Worm (Caenorhabditis elegans) whole organism, midembryonic: ENCODE results near the gene sri-42.
A peak's percentile ranks its signal among the peaks of the same experiment; 100 is the strongest.

Experiments used
- T22C8.4 ChIP-seq: fragments of 200-800 bp; sonication (Bioruptor generic); IDR thresholded peaks from 2 replicates; pipeline ENCODE4 v1.3.6; 2022; ENCODE audit warnings: missing genetic modification characterization, missing compliant biosample characterization
- cog-1 ChIP-seq: sonication (generic microtip); optimal IDR thresholded peaks from 2 replicates; lab custom pipeline; 2016; ENCODE audit warnings: missing genetic modification characterization, missing compliant biosample characterization
- flt-1 ChIP-seq: fragments of 200-800 bp; sonication (Bioruptor generic); IDR thresholded peaks from 2 replicates; pipeline ENCODE4 v1.3.6; 2022; ENCODE audit warnings: missing genetic modification characterization, missing compliant biosample characterization
- klf-2 ChIP-seq: fragments of 200-800 bp; sonication (Bioruptor generic); conservative IDR thresholded peaks from 2 replicates; pipeline ENCODE4 v1.3.6; 2022; ENCODE audit warnings: missing genetic modification reagents, missing genetic modification characterization, missing compliant biosample characterization
- med-1 ChIP-seq: sonication (generic microtip); optimal IDR thresholded peaks from 2 replicates; lab custom pipeline; 2017; ENCODE audit warnings: missing genetic modification characterization, mild to moderate bottlenecking, missing compliant biosample characterization, antibody characterized with exemption, missing genetic modification reagents; ENCODE audit not compliant: insufficient read depth
- ref-1 ChIP-seq: fragments of 200-800 bp; sonication (Bioruptor generic); conservative IDR thresholded peaks from 2 replicates; pipeline ENCODE4 v1.3.6; 2022; ENCODE audit warnings: missing genetic modification reagents, missing genetic modification characterization, missing compliant biosample characterization
- tab-1 ChIP-seq: fragments of 200-800 bp; sonication (Bioruptor generic); IDR thresholded peaks from 2 replicates; pipeline ENCODE4 v1.3.6; 2022; ENCODE audit warnings: missing genetic modification characterization, missing compliant biosample characterization
- ztf-23 ChIP-seq: fragments of 200-800 bp; sonication (Bioruptor generic); IDR thresholded peaks from 2 replicates; pipeline ENCODE4 v1.3.6; 2022; ENCODE audit warnings: missing genetic modification reagents, missing genetic modification characterization, missing compliant biosample characterization
- ztf-29 ChIP-seq: fragments of 200-800 bp; sonication (Bioruptor generic); IDR thresholded peaks from 2 replicates; pipeline ENCODE4 v1.3.6; 2022; ENCODE audit warnings: missing genetic modification reagents, missing genetic modification characterization, missing compliant biosample characterization

sri-42 gene

ce11 chrII:3108101-3108500 lies 34.7 kb downstream of the sri-42 start:
- 0 out of 2 replicates have a peak, but pooled peaks have one; percentile 47 for TF ChIP-seq tab-1 (GFP tag; lab: Robert Waterston, UW)
- no peak for TF ChIP-seq ref-1
- TF ChIP-seq med-1: no peak
- TF ChIP-seq flt-1 (GFP tag; lab: Robert Waterston, UW): no peak
- TF ChIP-seq T22C8.4 (GFP tag; lab: Robert Waterston, UW): no peak

- no peak for TF ChIP-seq T22C8.4 (GFP tag; lab: Robert Waterston, UW)
- TF ChIP-seq klf-2 (GFP tag; lab: Robert Waterston, UW): no peak
- TF ChIP-seq med-1: no peak
Observed at ce11 chrII:3105765-3106164, 37.0 kb downstream of the sri-42 start, which contains the start of gene clec-122. clec-122 (plus strand) TSS chrII:3106065.

- no peak for TF ChIP-seq T22C8.4 (GFP tag; lab: Robert Waterston, UW)
- no peak for TF ChIP-seq med-1
- no peak for TF ChIP-seq ztf-23 (GFP tag; lab: Robert Waterston, UW)
- no peak for TF ChIP-seq ztf-29 (GFP tag; lab: Robert Waterston, UW)
Observed at ce11 chrII:3102018-3102417, 40.7 kb downstream of the sri-42 start, which contains the start of gene clec-121. clec-121 (plus strand) TSS chrII:3102318.

ce11 chrII:3100546-3100945 lies 42.2 kb downstream of the sri-42 start, which contains the start of gene srg-24:
srg-24 (minus strand) TSS chrII:3100646.
- TF ChIP-seq med-1 (no peak), cog-1 (tag; lab: Kevin White, UChicago) (no peak), T22C8.4 (GFP tag; lab: Robert Waterston, UW) (no peak), ztf-23 (GFP tag; lab: Robert Waterston, UW) (no peak), ztf-29 (GFP tag; lab: Robert Waterston, UW) (no peak), ref-1 (no peak), klf-2 (GFP tag; lab: Robert Waterston, UW) (no peak), tab-1 (GFP tag; lab: Robert Waterston, UW) (no peak), flt-1 (GFP tag; lab: Robert Waterston, UW) (no peak)

ce11 chrII:3096857-3097256 lies 45.9 kb downstream of the sri-42 start, which contains the start of gene Y25C1A.14:
Y25C1A.14 (minus strand) TSS chrII:3096957.
- no peak for TF ChIP-seq T22C8.4 (GFP tag; lab: Robert Waterston, UW)
- no peak for TF ChIP-seq ztf-29 (GFP tag; lab: Robert Waterston, UW)
- no peak for TF ChIP-seq klf-2 (GFP tag; lab: Robert Waterston, UW)
- no peak for TF ChIP-seq ztf-23 (GFP tag; lab: Robert Waterston, UW)
- TF ChIP-seq med-1: no peak

ce11 chrII:3096060-3096459 lies 46.7 kb downstream of the sri-42 start, which contains the start of gene srg-23:
srg-23 (minus strand) TSS chrII:3096160.
- TF ChIP-seq ref-1 (no peak), T22C8.4 (GFP tag; lab: Robert Waterston, UW) (no peak), klf-2 (GFP tag; lab: Robert Waterston, UW) (no peak), ztf-23 (GFP tag; lab: Robert Waterston, UW) (no peak), cog-1 (tag; lab: Kevin White, UChicago) (no peak), flt-1 (GFP tag; lab: Robert Waterston, UW) (no peak), med-1 (no peak), tab-1 (GFP tag; lab: Robert Waterston, UW) (no peak), ztf-29 (GFP tag; lab: Robert Waterston, UW) (no peak)

ce11 chrII:3093352-3093751 lies 49.4 kb downstream of the sri-42 start, which contains the start of gene srg-22:
srg-22 (minus strand) TSS chrII:3093452.
- TF ChIP-seq tab-1 (GFP tag; lab: Robert Waterston, UW) (no peak), ref-1 (no peak), ztf-23 (GFP tag; lab: Robert Waterston, UW) (no peak), T22C8.4 (GFP tag; lab: Robert Waterston, UW) (no peak), klf-2 (GFP tag; lab: Robert Waterston, UW) (no peak), cog-1 (tag; lab: Kevin White, UChicago) (no peak), ztf-29 (GFP tag; lab: Robert Waterston, UW) (no peak), flt-1 (GFP tag; lab: Robert Waterston, UW) (no peak), med-1 (no peak)

ce11 chrII:3091268-3091667 lies 51.5 kb downstream of the sri-42 start, which contains the start of gene srg-21:
srg-21 (minus strand) TSS chrII:3091368.
- TF ChIP-seq med-1 (no peak), ztf-23 (GFP tag; lab: Robert Waterston, UW) (no peak), T22C8.4 (GFP tag; lab: Robert Waterston, UW) (no peak), klf-2 (GFP tag; lab: Robert Waterston, UW) (no peak), tab-1 (GFP tag; lab: Robert Waterston, UW) (no peak), ref-1 (no peak), cog-1 (tag; lab: Kevin White, UChicago) (no peak), flt-1 (GFP tag; lab: Robert Waterston, UW) (no peak)
